Worm (Caenorhabditis elegans): ENCODE measurements around the gene ttr-10.
A peak's percentile ranks its signal among the peaks of the same experiment; 100 is the strongest.

ttr-10 gene

ce11 chrV:7570955-7571354 is 17.2 kb upstream of the ttr-10 start, which contains the start of gene F19F10.14:
Gene F19F10.14 (minus strand): TSS chrV:7571055.
- TF ChIP-seq tab-1 (GFP tag; IDR thresholded peaks at IDR 0.05) (no peak), ztf-23 (GFP tag; IDR thresholded peaks at IDR 0.05) (no peak), T22C8.4 (GFP tag; IDR thresholded peaks at IDR 0.05) (no peak), klf-2 (GFP tag; conservative IDR thresholded peaks at IDR 0.05) (no peak), cog-1 (tag; optimal IDR thresholded peaks at IDR 0.05) (no peak), flt-1 (GFP tag; IDR thresholded peaks at IDR 0.05) (no peak), med-1 (GFP tag; optimal IDR thresholded peaks at IDR 0.05; ENCODE audit: insufficient read depth) (no peak), ref-1 (GFP tag; conservative IDR thresholded peaks at IDR 0.05) (no peak), ztf-29 (GFP tag; IDR thresholded peaks at IDR 0.05) (no peak)

DNA sequence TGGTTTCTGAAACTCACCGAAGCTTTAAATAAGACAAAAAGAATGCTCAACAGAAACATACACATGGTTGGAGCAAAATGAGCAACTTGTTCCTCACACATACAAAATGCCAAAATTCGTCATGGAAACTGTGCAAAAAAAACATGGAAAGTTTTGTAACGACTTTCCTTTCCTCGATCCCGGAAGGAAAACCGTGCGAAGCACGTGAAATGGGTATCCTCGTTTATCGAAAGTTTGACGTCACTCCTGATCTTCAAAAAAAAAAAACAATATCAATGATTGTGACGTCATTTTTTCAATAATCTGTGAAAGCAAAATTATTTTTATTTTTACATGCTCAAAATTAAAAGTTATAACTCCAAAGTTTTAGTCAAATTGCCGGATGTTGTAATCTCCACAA is 16.6 kb upstream of the ttr-10 start, which contains the start of gene clec-212:
Gene clec-212, minus strand, starts transcription at position 101 of the 400 bp plus-strand sequence.
- TF ChIP-seq tab-1 (GFP tag; IDR thresholded peaks at IDR 0.05) = no peak
- TF ChIP-seq flt-1 (GFP tag; IDR thresholded peaks at IDR 0.05) = no peak
- TF ChIP-seq ztf-29 (GFP tag; IDR thresholded peaks at IDR 0.05) = no peak
- TF ChIP-seq med-1 (GFP tag; optimal IDR thresholded peaks at IDR 0.05; ENCODE audit: insufficient read depth) = no peak
- no peak for TF ChIP-seq cog-1 (tag; optimal IDR thresholded peaks at IDR 0.05)
- no peak for TF ChIP-seq ref-1 (GFP tag; conservative IDR thresholded peaks at IDR 0.05)
- TF ChIP-seq ztf-23 (GFP tag; IDR thresholded peaks at IDR 0.05) = no peak
- TF ChIP-seq T22C8.4 (GFP tag; IDR thresholded peaks at IDR 0.05) = no peak
- TF ChIP-seq klf-2 (GFP tag; conservative IDR thresholded peaks at IDR 0.05) = no peak

DNA sequence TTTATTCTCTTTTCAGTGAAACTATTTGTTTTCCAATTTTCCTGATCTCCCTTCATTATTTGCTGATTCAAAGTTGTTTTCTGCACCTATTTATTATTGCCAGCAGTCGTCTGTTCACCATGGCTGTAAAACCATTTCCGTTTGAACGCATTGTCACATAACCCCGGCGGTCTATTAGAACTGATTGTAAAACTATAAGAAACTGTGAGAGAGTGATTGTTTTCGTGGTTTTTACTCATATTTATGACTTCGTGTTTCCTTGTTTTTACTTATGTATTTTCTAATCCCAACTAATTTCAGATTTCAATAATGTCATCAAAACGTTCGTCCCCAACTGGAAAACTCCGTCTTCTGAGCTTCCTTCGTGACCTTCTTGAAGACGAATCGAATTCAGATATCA is 9.2 kb upstream of the ttr-10 start, which contains the start of gene F19F10.1:
Gene F19F10.1, plus strand, starts transcription at position 301 of the 400 bp plus-strand sequence.
- TF ChIP-seq ztf-29 (GFP tag; IDR thresholded peaks at IDR 0.05) (no peak), ref-1 (GFP tag; conservative IDR thresholded peaks at IDR 0.05) (no peak), tab-1 (GFP tag; IDR thresholded peaks at IDR 0.05) (no peak), med-1 (GFP tag; optimal IDR thresholded peaks at IDR 0.05; ENCODE audit: insufficient read depth) (no peak), flt-1 (GFP tag; IDR thresholded peaks at IDR 0.05) (no peak), cog-1 (tag; optimal IDR thresholded peaks at IDR 0.05) (no peak), ztf-23 (GFP tag; IDR thresholded peaks at IDR 0.05) (no peak), T22C8.4 (GFP tag; IDR thresholded peaks at IDR 0.05) (no peak), klf-2 (GFP tag; conservative IDR thresholded peaks at IDR 0.05) (no peak)

DNA sequence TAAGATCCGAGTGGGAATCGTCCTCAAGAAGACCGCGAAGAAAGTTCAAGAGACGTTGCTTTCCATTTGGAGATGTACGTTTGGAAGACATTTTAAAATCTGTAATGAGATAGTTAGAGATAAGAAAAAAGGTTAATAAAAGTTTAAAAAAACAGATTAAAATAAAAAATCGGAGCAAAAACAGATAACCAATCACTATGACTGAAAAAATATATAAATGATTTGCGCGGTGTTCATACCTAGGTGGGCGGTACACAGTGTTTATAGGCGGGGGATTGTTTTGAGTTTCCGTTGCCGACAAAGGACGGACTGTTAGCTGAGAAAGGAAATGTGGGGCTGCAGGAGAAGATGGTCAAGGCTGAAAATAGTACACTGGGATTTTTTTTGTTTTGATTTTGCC is 5.0 kb upstream of the ttr-10 start, which contains the start of gene ets-7:
Gene ets-7, minus strand, starts transcription at position 101 of the 400 bp plus-strand sequence.
- no peak for TF ChIP-seq klf-2 (GFP tag; conservative IDR thresholded peaks at IDR 0.05)
- no peak for TF ChIP-seq ztf-29 (GFP tag; IDR thresholded peaks at IDR 0.05)
- no peak for TF ChIP-seq T22C8.4 (GFP tag; IDR thresholded peaks at IDR 0.05)
- TF ChIP-seq med-1 (GFP tag; optimal IDR thresholded peaks at IDR 0.05; ENCODE audit: insufficient read depth) = no peak
- TF ChIP-seq tab-1 (GFP tag; IDR thresholded peaks at IDR 0.05) = no peak
- no peak for TF ChIP-seq flt-1 (GFP tag; IDR thresholded peaks at IDR 0.05)
- no peak for TF ChIP-seq cog-1 (tag; optimal IDR thresholded peaks at IDR 0.05)
- TF ChIP-seq ztf-23 (GFP tag; IDR thresholded peaks at IDR 0.05) = no peak
- TF ChIP-seq ref-1 (GFP tag; conservative IDR thresholded peaks at IDR 0.05) = no peak

ce11 chrV:7555875-7556274 is 2.2 kb upstream of the ttr-10 start:
- no peak for TF ChIP-seq ref-1 (GFP tag; conservative IDR thresholded peaks at IDR 0.05)
- TF ChIP-seq ztf-29 (GFP tag; IDR thresholded peaks at IDR 0.05) = no peak
- TF ChIP-seq ztf-23 (GFP tag; IDR thresholded peaks at IDR 0.05) = no peak
- no peak for TF ChIP-seq T22C8.4 (GFP tag; IDR thresholded peaks at IDR 0.05)
- TF ChIP-seq cog-1 (tag; optimal IDR thresholded peaks at IDR 0.05) = no peak

- TF ChIP-seq ztf-23 (GFP tag; IDR thresholded peaks at IDR 0.05) (no peak), klf-2 (GFP tag; conservative IDR thresholded peaks at IDR 0.05) (no peak), ztf-29 (GFP tag; IDR thresholded peaks at IDR 0.05) (no peak)
Observed at ce11 chrV:7551821-7552220, 1.9 kb downstream of the ttr-10 start, which contains the start of gene F19F10.3. Gene F19F10.3 (plus strand): TSS chrV:7552121.

ce11 chrV:7548499-7548898 is 5.2 kb downstream of the ttr-10 start:
- peak; percentile 89 for TF ChIP-seq flt-1 (GFP tag; IDR thresholded peaks at IDR 0.05)
- peak; percentile 59; the same call in 1 of the 2 replicates for TF ChIP-seq klf-2 (GFP tag; conservative IDR thresholded peaks at IDR 0.05)
- peak; percentile 81 for TF ChIP-seq ztf-23 (GFP tag; IDR thresholded peaks at IDR 0.05)
- TF ChIP-seq tab-1 (GFP tag; IDR thresholded peaks at IDR 0.05) = peak; percentile 79

DNA sequence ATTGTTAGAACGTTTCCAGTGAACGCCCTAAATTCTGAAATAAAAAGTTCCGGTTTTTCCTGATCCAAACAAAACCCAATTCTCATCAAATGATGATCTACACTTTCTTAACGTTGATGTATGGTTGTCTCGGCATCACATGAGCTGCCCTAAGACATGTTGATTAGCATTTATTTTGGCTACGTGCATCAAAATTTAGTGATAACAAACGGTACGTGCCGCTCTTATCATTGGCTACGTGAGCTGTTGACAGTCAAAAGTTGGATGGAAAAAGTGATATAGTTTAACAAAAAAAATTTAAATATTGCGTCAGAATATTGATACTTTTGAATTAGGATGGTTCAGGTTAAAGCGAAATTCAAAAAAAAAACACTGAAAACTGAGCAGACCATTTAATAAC is 5.7 kb downstream of the ttr-10 start:
- TF ChIP-seq tab-1 (GFP tag; IDR thresholded peaks at IDR 0.05) = no peak
- no peak for TF ChIP-seq cog-1 (tag; optimal IDR thresholded peaks at IDR 0.05)
- no peak for TF ChIP-seq ztf-23 (GFP tag; IDR thresholded peaks at IDR 0.05)
- TF ChIP-seq med-1 (GFP tag; optimal IDR thresholded peaks at IDR 0.05; ENCODE audit: insufficient read depth) = no peak
- TF ChIP-seq flt-1 (GFP tag; IDR thresholded peaks at IDR 0.05) = no peak
- no peak for TF ChIP-seq klf-2 (GFP tag; conservative IDR thresholded peaks at IDR 0.05)
- TF ChIP-seq ztf-29 (GFP tag; IDR thresholded peaks at IDR 0.05) = no peak
- no peak for TF ChIP-seq ref-1 (GFP tag; conservative IDR thresholded peaks at IDR 0.05)
- TF ChIP-seq T22C8.4 (GFP tag; IDR thresholded peaks at IDR 0.05) = no peak

ce11 chrV:7547479-7547878 is 6.2 kb downstream of the ttr-10 start, which contains the start of gene ftn-1:
Gene ftn-1 (minus strand): TSS chrV:7547579.
- TF ChIP-seq T22C8.4 (GFP tag; IDR thresholded peaks at IDR 0.05) (no peak), med-1 (GFP tag; optimal IDR thresholded peaks at IDR 0.05; ENCODE audit: insufficient read depth) (no peak), flt-1 (GFP tag; IDR thresholded peaks at IDR 0.05) (no peak), ref-1 (GFP tag; conservative IDR thresholded peaks at IDR 0.05) (no peak), tab-1 (GFP tag; IDR thresholded peaks at IDR 0.05) (no peak), cog-1 (tag; optimal IDR thresholded peaks at IDR 0.05) (no peak), ztf-29 (GFP tag; IDR thresholded peaks at IDR 0.05) (no peak), klf-2 (GFP tag; conservative IDR thresholded peaks at IDR 0.05) (no peak), ztf-23 (GFP tag; IDR thresholded peaks at IDR 0.05) (no peak)

ce11 chrV:7545187-7545586 is 8.5 kb downstream of the ttr-10 start, which contains the start of the genes C54F6.19 and nhx-3:
Gene C54F6.19 (plus strand): TSS chrV:7545487.
Gene nhx-3 (minus strand): TSS chrV:7545523.
- TF ChIP-seq flt-1 (GFP tag; IDR thresholded peaks at IDR 0.05) (no peak), klf-2 (GFP tag; conservative IDR thresholded peaks at IDR 0.05) (no peak), ztf-23 (GFP tag; IDR thresholded peaks at IDR 0.05) (no peak), ztf-29 (GFP tag; IDR thresholded peaks at IDR 0.05) (no peak), T22C8.4 (GFP tag; IDR thresholded peaks at IDR 0.05) (no peak), med-1 (GFP tag; optimal IDR thresholded peaks at IDR 0.05; ENCODE audit: insufficient read depth) (no peak), ref-1 (GFP tag; conservative IDR thresholded peaks at IDR 0.05) (no peak), tab-1 (GFP tag; IDR thresholded peaks at IDR 0.05) (no peak), cog-1 (tag; optimal IDR thresholded peaks at IDR 0.05) (no peak)
